Fruit fly (Drosophila melanogaster): ENCODE measurements around the gene nkd.

The nkd gene

DNA sequence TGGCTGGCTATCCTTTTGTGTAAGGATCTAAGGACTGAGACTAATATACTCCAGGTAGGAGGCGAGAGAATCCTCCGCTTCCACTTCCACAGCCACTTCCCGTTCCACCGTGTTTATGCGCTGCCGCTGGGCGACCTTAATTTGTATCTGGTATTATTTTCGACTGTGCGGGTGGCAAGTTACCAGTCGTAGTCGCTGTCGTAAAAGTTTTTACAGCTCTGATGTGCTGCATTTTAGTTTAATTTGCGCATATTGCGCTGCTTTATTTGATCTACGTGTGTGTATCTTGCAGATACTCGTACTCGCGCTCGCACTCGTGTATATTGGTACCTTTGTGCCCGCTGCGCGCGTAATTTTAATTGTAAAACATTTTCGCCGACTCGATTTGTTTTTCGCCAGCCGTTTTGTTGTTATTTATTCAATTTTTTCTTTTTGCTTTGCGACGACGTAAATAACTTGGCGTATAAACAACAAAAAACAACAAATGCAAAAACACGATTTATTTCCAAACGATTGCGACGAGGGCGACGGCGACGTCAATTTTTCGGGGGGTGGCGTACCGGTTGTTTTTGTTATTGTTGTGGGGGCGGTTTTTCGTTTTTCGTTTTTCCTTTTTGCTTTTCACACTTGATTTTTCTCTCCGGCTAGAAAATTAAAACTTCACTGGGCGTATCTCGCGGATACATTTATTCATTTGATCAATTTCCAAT, 505 bp downstream of the nkd start:
- no peak for TF ChIP-seq psq (optimal IDR thresholded peaks at IDR 0.05)
- TF ChIP-seq CG8478 (optimal IDR thresholded peaks at IDR 0.05) = no peak
- no peak for TF ChIP-seq EcR (GFP tag; optimal IDR thresholded peaks at IDR 0.05)
- no peak for TF ChIP-seq Dll (optimal IDR thresholded peaks at IDR 0.05)
- TF ChIP-seq usp (GFP tag; optimal IDR thresholded peaks at IDR 0.05) = no peak
- no peak for TF ChIP-seq pan (optimal IDR thresholded peaks at IDR 0.05)

DNA sequence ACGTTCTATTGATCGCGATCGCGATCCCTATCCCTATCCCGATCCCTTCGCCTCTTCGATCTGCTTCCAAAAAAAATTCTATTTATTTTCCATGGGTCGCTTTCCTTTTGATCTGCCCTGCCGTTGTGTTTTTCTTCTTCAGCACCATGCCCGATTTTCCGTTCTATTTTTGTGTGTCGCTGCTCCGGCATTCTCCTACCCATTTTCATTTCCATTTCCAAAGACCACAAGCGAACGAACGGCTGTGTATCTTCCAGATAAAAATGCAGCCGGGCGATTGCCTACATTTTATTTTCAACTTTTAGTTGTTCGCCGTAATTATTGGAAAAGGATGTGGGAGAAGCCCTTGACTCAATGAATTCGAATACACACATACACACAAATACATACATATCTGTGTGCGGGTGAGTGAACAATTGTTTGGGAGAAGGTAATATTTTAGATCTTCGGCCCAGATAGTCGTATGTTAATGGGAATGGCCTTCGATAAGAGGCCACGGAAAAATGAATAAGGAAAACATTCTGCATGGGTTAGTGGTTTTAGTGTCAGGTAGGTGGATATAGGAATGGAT, 1.7 kb downstream of the nkd start:
- TF ChIP-seq pan (optimal IDR thresholded peaks at IDR 0.05) (no peak), usp (GFP tag; optimal IDR thresholded peaks at IDR 0.05) (no peak), psq (optimal IDR thresholded peaks at IDR 0.05) (no peak), Dll (optimal IDR thresholded peaks at IDR 0.05) (no peak), EcR (GFP tag; optimal IDR thresholded peaks at IDR 0.05) (no peak), CG8478 (optimal IDR thresholded peaks at IDR 0.05) (no peak)

DNA sequence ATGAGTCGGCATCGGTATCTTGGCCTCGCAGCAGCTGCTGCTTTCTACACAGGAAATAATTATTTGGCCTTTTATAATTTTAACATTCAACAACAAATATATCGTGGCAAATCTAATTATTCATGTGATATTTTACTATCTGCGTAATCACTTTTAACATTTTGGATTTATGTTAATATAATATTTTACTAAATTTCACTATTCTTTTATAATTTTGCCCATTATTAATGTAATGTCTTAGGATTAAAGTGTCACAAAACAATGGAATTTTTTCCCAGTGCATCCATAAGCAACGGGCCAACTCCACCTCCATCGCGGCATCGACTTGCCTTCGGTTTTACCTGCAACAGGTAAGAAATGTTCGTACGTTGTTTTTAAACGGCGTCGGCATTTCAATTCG, 2.7 kb downstream of the nkd start:
- TF ChIP-seq CG8478 (optimal IDR thresholded peaks at IDR 0.05) (no peak), pan (optimal IDR thresholded peaks at IDR 0.05) (no peak), psq (optimal IDR thresholded peaks at IDR 0.05) (no peak), Dll (optimal IDR thresholded peaks at IDR 0.05) (no peak), usp (GFP tag; optimal IDR thresholded peaks at IDR 0.05) (no peak), EcR (GFP tag; optimal IDR thresholded peaks at IDR 0.05) (no peak)

DNA sequence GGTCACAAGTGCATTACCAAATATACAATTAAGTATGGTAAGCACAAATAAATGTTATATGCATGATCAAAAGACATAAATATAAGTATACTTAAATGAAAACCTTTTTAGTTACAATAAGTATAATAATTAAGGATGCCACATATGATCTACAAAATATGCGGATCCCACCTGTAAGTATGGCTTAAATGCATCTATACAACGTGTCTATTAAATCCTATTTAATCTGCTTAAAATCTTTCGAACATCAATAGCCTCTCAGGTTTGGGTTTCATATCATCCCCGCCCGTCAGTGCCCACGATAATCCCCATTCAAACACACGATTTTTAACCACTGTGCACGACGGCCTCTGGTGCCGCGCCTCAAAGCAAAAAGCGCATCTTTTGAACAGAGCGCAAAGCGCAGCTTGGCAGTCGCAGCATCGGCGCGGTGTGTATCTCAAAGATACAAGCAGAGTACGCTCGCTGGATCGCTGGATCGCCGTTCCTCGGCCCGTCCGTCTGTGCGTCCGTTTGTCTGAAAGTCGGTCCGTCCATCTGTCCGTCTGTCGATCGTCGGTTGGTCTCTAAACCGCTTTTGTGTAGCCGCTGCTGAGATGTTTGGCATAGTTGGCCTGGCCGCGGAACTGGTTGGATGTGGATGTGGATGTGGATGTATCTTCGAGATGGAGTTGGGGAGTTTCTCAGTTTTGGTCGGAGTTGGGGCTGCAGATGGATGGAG, 3.4 kb downstream of the nkd start:
- TF ChIP-seq usp (GFP tag; optimal IDR thresholded peaks at IDR 0.05) (no peak), EcR (GFP tag; optimal IDR thresholded peaks at IDR 0.05) (no peak), psq (optimal IDR thresholded peaks at IDR 0.05) (no peak), Dll (optimal IDR thresholded peaks at IDR 0.05) (no peak), pan (optimal IDR thresholded peaks at IDR 0.05) (no peak), CG8478 (optimal IDR thresholded peaks at IDR 0.05) (no peak)

DNA sequence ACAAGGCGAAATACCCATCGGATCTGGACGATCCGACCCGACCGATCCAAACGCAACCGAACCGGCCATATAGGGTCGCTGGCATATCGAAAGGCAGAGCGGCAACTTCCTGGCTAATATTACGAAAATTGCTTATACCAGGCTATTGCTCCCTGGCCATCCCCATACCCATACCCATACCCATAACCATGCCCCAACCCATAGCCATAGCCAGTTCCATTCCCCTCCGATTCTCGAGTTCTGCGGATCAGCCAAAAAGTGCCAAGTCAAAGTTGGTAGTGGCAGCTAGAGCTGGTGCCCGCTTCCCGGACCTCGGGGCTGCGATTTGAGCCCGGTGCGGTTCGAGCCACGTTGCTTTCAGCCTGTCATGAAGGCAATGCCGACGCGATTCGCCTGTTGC, 4.1 kb downstream of the nkd start:
- TF ChIP-seq pan (optimal IDR thresholded peaks at IDR 0.05) = no peak
- TF ChIP-seq psq (optimal IDR thresholded peaks at IDR 0.05) = no peak
- TF ChIP-seq EcR (GFP tag; optimal IDR thresholded peaks at IDR 0.05) = peak in 1 of 2 experiments; percentile 88

DNA sequence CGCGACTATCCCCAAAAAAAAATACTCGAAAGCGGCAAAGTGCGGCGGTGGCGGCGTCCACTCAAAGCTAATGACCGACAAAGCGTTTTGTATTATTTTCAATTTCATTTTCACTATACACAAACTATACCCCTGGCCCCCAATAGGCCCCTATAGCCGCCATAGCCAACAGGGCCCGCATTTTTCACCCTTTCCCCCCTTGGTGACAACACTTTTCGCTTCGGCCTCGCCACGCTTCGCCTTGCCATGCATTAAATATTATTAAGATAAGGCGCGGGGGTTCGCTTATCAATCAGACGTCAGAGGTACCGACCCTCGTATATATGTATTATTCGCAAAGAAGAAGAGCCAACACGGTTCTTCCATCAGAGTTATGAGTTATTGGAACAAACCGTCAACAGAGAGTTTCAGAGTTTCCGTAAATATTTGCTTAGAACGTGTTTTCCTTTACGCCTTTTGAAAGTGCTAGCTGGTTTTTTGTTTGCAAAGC, 5.0 kb downstream of the nkd start:
- TF ChIP-seq Dll (optimal IDR thresholded peaks at IDR 0.05) = no peak
- no peak for TF ChIP-seq pan (optimal IDR thresholded peaks at IDR 0.05)
- no peak for TF ChIP-seq EcR (GFP tag; optimal IDR thresholded peaks at IDR 0.05)
- no peak for TF ChIP-seq usp (GFP tag; optimal IDR thresholded peaks at IDR 0.05)
- TF ChIP-seq CG8478 (optimal IDR thresholded peaks at IDR 0.05) = no peak
- no peak for TF ChIP-seq psq (optimal IDR thresholded peaks at IDR 0.05)

DNA sequence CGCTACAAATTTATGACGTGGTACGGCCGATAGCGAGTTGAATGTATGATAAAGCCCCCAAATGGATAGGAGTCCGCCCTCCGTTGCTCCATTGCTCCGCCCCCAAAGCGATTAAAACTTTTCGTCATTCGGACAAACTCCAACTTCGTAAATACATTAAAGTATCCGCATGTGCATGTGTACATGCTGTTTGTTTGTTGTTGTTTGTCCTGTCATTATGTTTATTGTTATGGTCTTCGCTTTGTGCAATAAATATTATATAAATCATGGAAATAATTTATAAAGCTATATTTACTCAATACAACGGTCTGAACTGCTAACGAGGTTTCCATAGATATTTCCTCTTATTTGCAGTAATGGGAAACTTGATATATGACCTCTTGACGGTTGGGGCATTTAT, 8.2 kb downstream of the nkd start:
- no peak for TF ChIP-seq usp (GFP tag; optimal IDR thresholded peaks at IDR 0.05)
- no peak for TF ChIP-seq psq (optimal IDR thresholded peaks at IDR 0.05)
- no peak for TF ChIP-seq Dll (optimal IDR thresholded peaks at IDR 0.05)

DNA sequence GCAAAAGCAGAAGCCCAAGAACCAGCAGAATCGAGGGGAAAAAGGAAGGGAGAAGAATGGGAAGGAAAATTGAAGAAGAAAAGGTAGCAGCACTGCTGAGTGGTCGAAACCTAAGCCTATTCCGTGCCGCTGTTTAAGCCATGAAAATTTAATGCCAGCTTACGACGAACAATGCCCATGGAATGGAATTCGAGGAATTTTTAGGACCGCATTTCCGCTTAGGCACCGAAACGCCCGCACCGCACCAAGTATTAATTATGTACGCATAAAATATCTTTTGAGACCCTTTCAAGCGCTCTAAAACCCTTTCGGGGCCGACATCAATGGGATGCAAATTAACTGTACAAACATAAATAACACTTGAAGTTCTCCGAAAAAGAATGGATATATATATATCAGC, 9.1 kb downstream of the nkd start:
- TF ChIP-seq EcR (GFP tag; optimal IDR thresholded peaks at IDR 0.05) (no peak), CG8478 (optimal IDR thresholded peaks at IDR 0.05) (no peak), psq (optimal IDR thresholded peaks at IDR 0.05) (no peak), usp (GFP tag; optimal IDR thresholded peaks at IDR 0.05) (no peak), Dll (optimal IDR thresholded peaks at IDR 0.05) (no peak), pan (optimal IDR thresholded peaks at IDR 0.05) (no peak)

DNA sequence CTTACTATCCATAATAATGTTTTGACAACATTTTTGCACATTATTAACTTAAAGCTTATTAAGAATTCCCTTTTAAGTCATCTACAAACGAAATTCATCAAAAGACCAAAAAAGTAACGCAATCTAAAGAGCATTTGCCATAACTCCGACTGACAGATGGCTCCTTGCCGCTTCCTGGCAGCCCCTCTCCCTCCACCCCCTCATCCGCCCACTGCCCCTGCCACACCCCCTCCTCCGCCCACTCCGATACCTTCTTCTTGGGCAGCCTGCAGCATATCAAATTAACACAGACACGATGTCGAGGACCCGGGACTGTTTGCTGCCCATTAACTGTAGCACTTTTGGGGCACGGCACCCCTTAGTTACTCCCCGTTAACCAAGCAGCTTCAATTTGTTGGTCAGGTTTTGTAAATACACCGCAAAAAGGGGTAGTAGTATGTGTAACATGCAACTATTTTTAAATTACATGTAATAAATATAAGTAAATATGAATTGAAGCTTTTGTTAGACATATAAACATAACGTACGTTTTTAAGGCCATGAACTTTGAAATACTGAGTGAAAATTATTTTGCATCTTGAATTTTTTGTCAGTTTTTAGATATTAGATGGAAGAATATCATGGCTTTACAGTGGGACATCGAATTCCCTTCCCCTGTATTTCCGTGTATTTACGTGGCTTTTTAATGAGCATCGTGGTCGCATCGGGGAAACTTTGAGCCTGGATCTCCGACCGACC, 9.9 kb downstream of the nkd start:
- TF ChIP-seq pan (optimal IDR thresholded peaks at IDR 0.05) = no peak
- peak; percentile 43 for TF ChIP-seq Dll (optimal IDR thresholded peaks at IDR 0.05)

DNA sequence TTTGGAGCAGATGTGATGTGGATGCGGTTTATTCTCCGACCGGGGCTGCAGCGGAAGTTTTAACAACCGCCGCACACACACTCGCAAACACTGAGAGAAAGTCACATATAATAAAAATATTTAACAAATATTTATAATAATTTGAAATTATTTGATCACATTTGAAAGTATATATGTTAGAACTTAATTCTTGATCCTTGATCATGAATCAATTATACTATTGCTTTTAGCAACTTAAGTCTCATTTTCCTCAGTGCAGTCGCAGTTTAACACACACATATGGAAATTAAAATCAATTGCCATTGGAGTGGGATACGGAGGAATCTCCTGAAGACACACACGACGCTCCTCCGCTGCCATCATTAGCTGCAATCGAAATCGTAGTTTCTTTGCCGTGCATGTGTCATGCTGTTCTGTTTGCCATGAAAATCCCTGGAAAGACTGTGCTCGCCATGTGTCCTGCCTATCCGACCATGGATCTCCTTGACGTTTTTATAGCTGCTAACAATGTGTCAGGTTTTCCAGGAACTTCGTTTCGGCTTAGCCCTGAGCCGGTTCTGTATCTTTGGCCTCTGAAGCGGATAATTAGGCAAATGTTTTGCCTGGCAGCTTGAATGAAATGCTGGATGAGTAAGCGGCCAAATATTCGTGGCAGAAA, 12.0 kb downstream of the nkd start:
- TF ChIP-seq CG8478 (optimal IDR thresholded peaks at IDR 0.05) (no peak), usp (GFP tag; optimal IDR thresholded peaks at IDR 0.05) (no peak), Dll (optimal IDR thresholded peaks at IDR 0.05) (no peak), pan (optimal IDR thresholded peaks at IDR 0.05) (no peak), psq (optimal IDR thresholded peaks at IDR 0.05) (no peak), EcR (GFP tag; optimal IDR thresholded peaks at IDR 0.05) (no peak)

DNA sequence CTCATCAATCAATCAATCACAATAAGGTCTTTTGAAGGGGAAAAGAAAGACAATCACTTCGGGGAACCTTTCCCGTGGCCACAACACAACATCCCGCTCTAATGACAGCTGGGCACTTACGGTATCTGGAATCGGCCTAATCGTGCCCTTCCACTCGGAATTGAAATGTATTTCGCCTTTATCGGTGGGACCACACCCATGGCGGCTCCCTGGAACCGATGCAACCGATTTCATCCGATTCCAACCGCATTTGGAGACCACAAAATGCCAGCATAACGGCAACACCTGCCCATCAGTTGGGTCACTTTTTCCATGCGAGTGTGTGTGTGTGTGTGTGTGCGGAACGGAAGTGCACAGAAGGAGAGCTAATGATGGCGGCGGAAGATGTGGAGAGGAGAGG, 12.6 kb downstream of the nkd start:
- TF ChIP-seq psq (optimal IDR thresholded peaks at IDR 0.05) = no peak
- no peak for TF ChIP-seq usp (GFP tag; optimal IDR thresholded peaks at IDR 0.05)
- no peak for TF ChIP-seq CG8478 (optimal IDR thresholded peaks at IDR 0.05)
- no peak for TF ChIP-seq pan (optimal IDR thresholded peaks at IDR 0.05)
- no peak for TF ChIP-seq Dll (optimal IDR thresholded peaks at IDR 0.05)
- TF ChIP-seq EcR (GFP tag; optimal IDR thresholded peaks at IDR 0.05) = no peak
